Worm (Caenorhabditis elegans) whole organism, L1 larva: ENCODE results near the gene F58B4.3.
A peak's percentile ranks its signal among the peaks of the same experiment; 100 is the strongest.

Source experiments
- C16A3.4 ChIP-seq: fragments of 150-350 bp; optimal IDR thresholded peaks from 2 replicates; lab custom pipeline; 2014; ENCODE audit warnings: missing biosample characterization, missing genetic modification characterization
- C34B4.2 ChIP-seq: sonication (generic microtip); optimal IDR thresholded peaks from 2 replicates; lab custom pipeline; 2017; ENCODE audit warnings: mild to moderate bottlenecking, missing genetic modification characterization, missing compliant biosample characterization
- F16B12.6 ChIP-seq: fragments of 150-350 bp; optimal IDR thresholded peaks from 2 replicates; lab custom pipeline; 2014; ENCODE audit warnings: missing biosample characterization, missing genetic modification characterization
- alr-1 ChIP-seq: fragments of 200-800 bp; sonication (Bioruptor generic); optimal IDR thresholded peaks from 2 replicates; lab custom pipeline; 2018; ENCODE audit warnings: borderline replicate concordance, mild to moderate bottlenecking, missing genetic modification characterization, missing compliant biosample characterization
- aly-2 ChIP-seq: fragments of 150-350 bp; optimal IDR thresholded peaks from 2 replicates; lab custom pipeline; 2014; ENCODE audit warnings: missing biosample characterization, missing genetic modification characterization
- ama-1 ChIP-seq: fragments of 150-350 bp; optimal IDR thresholded peaks from 2 replicates; lab custom pipeline; 2014
- blmp-1 ChIP-seq: fragments of 150-350 bp; optimal IDR thresholded peaks from 2 replicates; lab custom pipeline; 2014; ENCODE audit warnings: missing biosample characterization, missing genetic modification characterization
- ceh-8 ChIP-seq: fragments of 200-800 bp; sonication (Bioruptor generic); optimal IDR thresholded peaks from 2 replicates; lab custom pipeline; 2018; ENCODE audit warnings: mild to moderate bottlenecking, missing genetic modification characterization, moderate library complexity, missing compliant biosample characterization
- ceh-82 ChIP-seq, 3 experiments: fragments of 150-350 bp in 1 of 3; sonication (generic microtip) in 2 of 3; optimal IDR thresholded peaks; 2 replicates each; lab custom pipeline; 2014 to 2017; ENCODE audit warnings: missing biosample characterization in 3 of 3, missing genetic modification characterization in 3 of 3
- dpl-1 ChIP-seq, 3 experiments: fragments of 150-350 bp in 2 of 3; sonication (generic microtip) in 1 of 3; optimal IDR thresholded peaks; 2 replicates each; lab custom pipeline; 2014 to 2017; ENCODE audit warnings: missing biosample characterization in 3 of 3, missing genetic modification characterization in 3 of 3, missing genetic modification reagents in 3 of 3
- dsc-1 ChIP-seq: sonication (generic microtip); optimal IDR thresholded peaks from 2 replicates; lab custom pipeline; 2016; ENCODE audit warnings: mild to moderate bottlenecking, missing genetic modification characterization, missing compliant biosample characterization
- efl-1 ChIP-seq, 4 experiments: fragments of 150-350 bp; optimal IDR thresholded peaks in 3 of 4; peaks in 1 of 4; 1 replicate in 1 of 4; 2 replicates in 3 of 4; lab custom pipeline; 2014; ENCODE audit warnings: missing biosample characterization in 2 of 4, missing genetic modification characterization in 2 of 4, missing genetic modification reagents in 2 of 4
- egl-27 ChIP-seq, 2 experiments: fragments of 150-350 bp in 1 of 2; sonication (generic microtip); optimal IDR thresholded peaks; 3 replicates each; lab custom pipeline; 2017 to 2018; ENCODE audit warnings: missing biosample characterization in 2 of 2, missing genetic modification characterization in 2 of 2, missing genetic modification reagents in 2 of 2
- elt-3 ChIP-seq, 6 experiments: fragments of 150-350 bp in 1 of 6; sonication (generic microtip); optimal IDR thresholded peaks; 2 replicates each; lab custom pipeline; 2017 to 2018; ENCODE audit warnings: missing biosample characterization in 6 of 6, missing genetic modification characterization in 6 of 6, inconsistent platforms in 1 of 6
- ets-5 ChIP-seq: fragments of 200-800 bp; sonication (Bioruptor generic); IDR thresholded peaks from 2 replicates; pipeline ENCODE4 v1.3.6; 2022; ENCODE audit warnings: missing genetic modification characterization, missing compliant biosample characterization
- fos-1 ChIP-seq: fragments of 150-350 bp; optimal IDR thresholded peaks from 2 replicates; lab custom pipeline; 2014; ENCODE audit warnings: missing biosample characterization, missing genetic modification characterization
- grh-1 ChIP-seq: fragments of 200-800 bp; sonication (Bioruptor generic); IDR thresholded peaks from 2 replicates; pipeline ENCODE4 v1.3.6; 2022; ENCODE audit warnings: missing genetic modification reagents, missing genetic modification characterization, missing compliant biosample characterization
- hlh-17 ChIP-seq: fragments of 200-800 bp; sonication (Bioruptor generic); optimal IDR thresholded peaks from 2 replicates; lab custom pipeline; 2018; ENCODE audit warnings: missing genetic modification characterization, mild to moderate bottlenecking, missing compliant biosample characterization, moderate library complexity, borderline replicate concordance
- isw-1 ChIP-seq: fragments of 200-800 bp; sonication (Bioruptor generic); IDR thresholded peaks from 2 replicates; pipeline ENCODE4 v1.3.6; 2022; ENCODE audit warnings: missing genetic modification characterization, missing compliant biosample characterization
- lin-14 ChIP-seq: fragments of 200-800 bp; sonication (Bioruptor generic); optimal IDR thresholded peaks from 2 replicates; lab custom pipeline; 2018; ENCODE audit warnings: mild to moderate bottlenecking, missing genetic modification characterization, moderate library complexity, missing compliant biosample characterization
- lin-15B ChIP-seq: fragments of 150-350 bp; sonication (generic microtip); optimal IDR thresholded peaks from 3 replicates; lab custom pipeline; 2014; ENCODE audit warnings: missing biosample characterization, missing genetic modification characterization
- lin-39 ChIP-seq: fragments of 150-350 bp; optimal IDR thresholded peaks from 2 replicates; lab custom pipeline; 2014; ENCODE audit warnings: missing biosample characterization, missing genetic modification reagents, missing genetic modification characterization
- mdl-1 ChIP-seq, 2 experiments: fragments of 150-350 bp; optimal IDR thresholded peaks; 2 replicates each; lab custom pipeline; 2014 to 2017; ENCODE audit warnings: missing biosample characterization in 2 of 2, missing genetic modification characterization in 2 of 2, inconsistent platforms in 1 of 2
- nhr-12 ChIP-seq: sonication (generic microtip); optimal IDR thresholded peaks from 2 replicates; lab custom pipeline; 2017; ENCODE audit warnings: missing biosample characterization, missing genetic modification characterization
- nhr-19 ChIP-seq: fragments of 200-800 bp; sonication (Bioruptor generic); conservative IDR thresholded peaks from 2 replicates; pipeline ENCODE4 v1.3.6; 2022; ENCODE audit warnings: missing genetic modification characterization, missing compliant biosample characterization
- nhr-47 ChIP-seq: sonication (generic microtip); optimal IDR thresholded peaks from 2 replicates; lab custom pipeline; 2016; ENCODE audit warnings: mild to moderate bottlenecking, missing genetic modification characterization, moderate library complexity, missing compliant biosample characterization
- nhr-71 ChIP-seq: sonication (generic microtip); optimal IDR thresholded peaks from 2 replicates; lab custom pipeline; 2016; ENCODE audit warnings: mild to moderate bottlenecking, missing genetic modification characterization, moderate library complexity, missing compliant biosample characterization
- nhr-76 ChIP-seq: sonication (generic microtip); optimal IDR thresholded peaks from 2 replicates; lab custom pipeline; 2017; ENCODE audit warnings: missing biosample characterization, missing genetic modification characterization
- nhr-77 ChIP-seq: fragments of 150-350 bp; optimal IDR thresholded peaks from 2 replicates; lab custom pipeline; 2014; ENCODE audit warnings: missing biosample characterization, missing genetic modification characterization
- nhr-84 ChIP-seq: sonication (generic microtip); optimal IDR thresholded peaks from 2 replicates; lab custom pipeline; 2017; ENCODE audit warnings: missing biosample characterization, missing genetic modification characterization
- nhr-85 ChIP-seq: sonication (generic microtip); peaks from one replicate; lab custom pipeline; 2016; ENCODE audit warnings: missing genetic modification characterization, inconsistent platforms, missing compliant biosample characterization
- nhr-90 ChIP-seq: sonication (generic microtip); optimal IDR thresholded peaks from 2 replicates; lab custom pipeline; 2016; ENCODE audit warnings: mild to moderate bottlenecking, missing genetic modification characterization, missing compliant biosample characterization; ENCODE audit not compliant: poor library complexity
- pax-3 ChIP-seq: fragments of 200-800 bp; sonication (Bioruptor generic); optimal IDR thresholded peaks from 2 replicates; lab custom pipeline; 2018; ENCODE audit warnings: mild to moderate bottlenecking, missing genetic modification characterization, moderate library complexity, missing compliant biosample characterization
- pqm-1 ChIP-seq: sonication (generic microtip); optimal IDR thresholded peaks from 3 replicates; lab custom pipeline; 2017; ENCODE audit warnings: missing biosample characterization, missing genetic modification characterization
- rnt-1 ChIP-seq: sonication (generic microtip); optimal IDR thresholded peaks from 2 replicates; lab custom pipeline; 2016; ENCODE audit warnings: mild to moderate bottlenecking, missing genetic modification characterization, moderate library complexity, missing compliant biosample characterization
- sptf-1 ChIP-seq: fragments of 150-350 bp; optimal IDR thresholded peaks from 2 replicates; lab custom pipeline; 2014; ENCODE audit warnings: missing biosample characterization, missing genetic modification characterization
- tbx-2 ChIP-seq: sonication (generic microtip); optimal IDR thresholded peaks from 2 replicates; lab custom pipeline; 2016; ENCODE audit warnings: missing genetic modification characterization, missing compliant biosample characterization
- unc-98 ChIP-seq: fragments of 200-800 bp; sonication (Bioruptor generic); IDR thresholded peaks from 2 replicates; pipeline ENCODE4 v1.3.6; 2022; ENCODE audit warnings: missing genetic modification characterization, missing compliant biosample characterization
- zag-1 ChIP-seq: fragments of 150-350 bp; optimal IDR thresholded peaks from 2 replicates; lab custom pipeline; 2014; ENCODE audit warnings: missing biosample characterization, missing genetic modification characterization
- zip-4 ChIP-seq: fragments of 200-800 bp; sonication (Bioruptor generic); optimal IDR thresholded peaks from 2 replicates; lab custom pipeline; 2018; ENCODE audit warnings: mild to moderate bottlenecking, missing genetic modification characterization, moderate library complexity, missing compliant biosample characterization
- ztf-11 ChIP-seq, 2 experiments: sonication (generic microtip); optimal IDR thresholded peaks; 2 replicates each; lab custom pipeline; 2016 to 2017; ENCODE audit warnings: missing genetic modification characterization in 2 of 2, missing biosample characterization in 1 of 2, missing compliant biosample characterization in 1 of 2
- ztf-4 ChIP-seq: fragments of 150-350 bp; optimal IDR thresholded peaks from 2 replicates; lab custom pipeline; 2014; ENCODE audit warnings: missing biosample characterization, missing genetic modification characterization

F58B4.3 gene

ce11 chrV:10887564-10887963 is 42.0 kb upstream of the F58B4.3 start (continued):
- no peak for TF ChIP-seq blmp-1 (tag; lab: Kevin White, UChicago)
- TF ChIP-seq unc-98 = no peak
- TF ChIP-seq sptf-1 = no peak
- TF ChIP-seq ztf-11 (tag; optimal IDR thresholded peaks at IDR 0.05; lab: Kevin White, UChicago) = no peak
- TF ChIP-seq zip-4 (GFP tag; lab: Kevin White, UChicago) = no peak
- no peak for TF ChIP-seq nhr-76 (tag; lab: Kevin White, UChicago)
- TF ChIP-seq tbx-2 (tag; lab: Kevin White, UChicago) = no peak
- no peak for TF ChIP-seq nhr-12 (tag; lab: Kevin White, UChicago)
- no peak for TF ChIP-seq dpl-1 (GFP tag; optimal IDR thresholded peaks at IDR 0.05; lab: Kevin White, UChicago)
- TF ChIP-seq nhr-77 (tag; lab: Kevin White, UChicago) = no peak
- no peak for TF ChIP-seq nhr-19 (GFP tag; lab: Robert Waterston, UW)

ce11 chrV:10888153-10888552 is 41.5 kb upstream of the F58B4.3 start:
- no peak for TF ChIP-seq dpl-1 (GFP tag; optimal IDR thresholded peaks at IDR 0.05; lab: Kevin White, UChicago)
- TF ChIP-seq aly-2 = peak; percentile 48
- TF ChIP-seq dsc-1 = peak; percentile 56

ce11 chrV:10889036-10889435 is 40.6 kb upstream of the F58B4.3 start, which contains the start of gene F32D8.11:
F32D8.11 (minus strand) TSS chrV:10889136.
- TF ChIP-seq unc-98 (no peak), efl-1 (optimal IDR thresholded peaks at IDR 0.05; lab: Kevin White, UChicago) (no peak), efl-1 (GFP tag; optimal IDR thresholded peaks at IDR 0.05 in 1 of 2; lab: Kevin White, UChicago) (peak in 1 of 2 experiments; percentile 83)

- no peak for TF ChIP-seq ztf-4 (tag; lab: Kevin White, UChicago)
- TF ChIP-seq nhr-19 (GFP tag; lab: Robert Waterston, UW) = peak; percentile 9; the same call in 1 of the 2 replicates
- TF ChIP-seq, all 84 proteins: peak for 1
These were observed 39.8 kb upstream of the F58B4.3 start for ce11 chrV:10889774-10890173.

ce11 chrV:10890980-10891379 is 38.6 kb upstream of the F58B4.3 start, which contains the start of gene F32D8.12:
F32D8.12 (minus strand) TSS chrV:10891027.
- peak; percentile 65 for TF ChIP-seq nhr-85 (tag; lab: Kevin White, UChicago)
- TF ChIP-seq nhr-90 (tag; lab: Kevin White, UChicago) = peak; percentile 41
- no peak for TF ChIP-seq C34B4.2 (tag; lab: Kevin White, UChicago)
- no peak for TF ChIP-seq sptf-1
- no peak for TF ChIP-seq ztf-11 (tag; optimal IDR thresholded peaks at IDR 0.05; lab: Kevin White, UChicago)
- TF ChIP-seq nhr-47 (tag; lab: Kevin White, UChicago) = peak; percentile 36
- TF ChIP-seq fos-1 (tag; lab: Kevin White, UChicago) = no peak
- TF ChIP-seq lin-39 (tag; lab: Kevin White, UChicago) = no peak
- TF ChIP-seq hlh-17 = no peak
- no peak for TF ChIP-seq egl-27 (tag; optimal IDR thresholded peaks at IDR 0.05; lab: Kevin White, UChicago)
- peak; percentile 35 for TF ChIP-seq C16A3.4 (tag; lab: Kevin White, UChicago)
- TF ChIP-seq lin-14 = peak; percentile 61
- TF ChIP-seq nhr-71 (tag; lab: Kevin White, UChicago) = peak; percentile 86
- TF ChIP-seq rnt-1 = peak; percentile 37
- no peak for TF ChIP-seq zag-1
- no peak for TF ChIP-seq F16B12.6 (tag; lab: Kevin White, UChicago)
- TF ChIP-seq nhr-19 (GFP tag; lab: Robert Waterston, UW) = peak; percentile 74
- no peak for TF ChIP-seq lin-15B (tag; lab: Kevin White, UChicago)
- no peak for TF ChIP-seq pax-3 (tag; lab: Kevin White, UChicago)
- TF ChIP-seq nhr-77 (tag; lab: Kevin White, UChicago) = no peak
- TF ChIP-seq alr-1 (tag; lab: Kevin White, UChicago) = no peak
- TF ChIP-seq dpl-1 (GFP tag; optimal IDR thresholded peaks at IDR 0.05; lab: Kevin White, UChicago) = peak in 2 of 3 experiments; percentile 11 to 17
- no peak for TF ChIP-seq isw-1 (GFP tag; lab: Robert Waterston, UW)
- TF ChIP-seq grh-1 (GFP tag; lab: Robert Waterston, UW) = no peak
- TF ChIP-seq ets-5 (GFP tag; lab: Robert Waterston, UW) = no peak
- TF ChIP-seq mdl-1 (tag; optimal IDR thresholded peaks at IDR 0.05; lab: Kevin White, UChicago) = peak in 1 of 2 experiments; percentile 10
- TF ChIP-seq nhr-84 (tag; lab: Kevin White, UChicago) = no peak
- TF ChIP-seq ama-1 (lab: Kevin White, UChicago) = peak; percentile 44
- TF ChIP-seq blmp-1 (tag; lab: Kevin White, UChicago) = peak; percentile 55
- TF ChIP-seq zip-4 (GFP tag; lab: Kevin White, UChicago) = no peak
- TF ChIP-seq ceh-82 (tag; optimal IDR thresholded peaks at IDR 0.05; lab: Kevin White, UChicago) = peak in 1 of 3 experiments; percentile 22
- no peak for TF ChIP-seq pqm-1 (tag; lab: Kevin White, UChicago)
- peak; percentile 19 for TF ChIP-seq dsc-1
- peak in 2 of 6 experiments; percentile 41 to 62 for TF ChIP-seq elt-3 (tag; optimal IDR thresholded peaks at IDR 0.05; lab: Kevin White, UChicago)
- no peak for TF ChIP-seq ceh-8
